Fruit fly (Drosophila melanogaster): ENCODE results near the gene Edc3.

Edc3 gene

DNA sequence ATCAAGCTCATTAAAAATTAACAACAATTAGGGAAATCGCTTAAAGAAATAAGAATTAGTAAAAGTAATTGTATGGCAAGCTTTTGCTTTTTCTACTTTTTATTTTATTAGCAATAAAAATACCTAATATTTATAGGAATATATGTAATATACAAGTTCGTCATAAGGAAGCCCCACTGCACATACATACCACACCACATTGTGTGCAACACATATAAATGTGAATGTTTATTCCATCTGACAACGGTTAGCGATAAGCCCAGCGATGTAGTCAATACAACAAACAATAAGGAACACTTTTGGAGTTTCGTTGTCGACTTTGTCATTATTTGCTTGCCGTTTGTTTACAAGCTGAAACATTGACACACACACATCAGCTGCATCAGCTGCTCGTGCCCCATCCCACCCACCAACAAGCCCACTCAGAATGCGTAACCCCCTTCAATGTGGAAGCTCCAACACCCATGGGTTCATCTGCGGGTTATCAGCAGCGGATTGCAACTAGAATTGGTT lies 44.3 kb downstream of the Edc3 start (continued):
- TF ChIP-seq PHDP (tag; optimal IDR thresholded peaks at IDR 0.05) (peak; percentile 78), tap (tag; optimal IDR thresholded peaks at IDR 0.05) (peak; percentile 75), Doc2 (GFP tag; IDR thresholded peaks at IDR 0.05) (no peak), HHEX (GFP tag; optimal IDR thresholded peaks at IDR 0.05) (peak; percentile 71), Oaz (GFP tag; IDR thresholded peaks at IDR 0.05) (0 out of 2 replicates have a peak, but pooled peaks have one; percentile 15), slbo (GFP tag; IDR thresholded peaks at IDR 0.05) (no peak), CG2889 (GFP tag; IDR thresholded peaks at IDR 0.05) (no peak), CG7928 (GFP tag; optimal IDR thresholded peaks at IDR 0.05) (no peak), pho (GFP tag; optimal IDR thresholded peaks at IDR 0.05) (no peak), CG12769 (tag; optimal IDR thresholded peaks at IDR 0.05) (peak; percentile 45), zen2 (GFP tag; IDR thresholded peaks at IDR 0.05; ENCODE audit: partially characterized antibody) (no peak), vnd (GFP tag; IDR thresholded peaks at IDR 0.05; ENCODE audit: partially characterized antibody) (no peak), lmd (GFP tag; IDR thresholded peaks at IDR 0.05) (no peak), Meics (GFP tag; optimal IDR thresholded peaks at IDR 0.05) (peak; percentile 2), CG8359 (GFP tag; optimal IDR thresholded peaks at IDR 0.05; ENCODE audit: borderline replicate concordance) (peak; percentile 85), CG15514 (GFP tag; optimal IDR thresholded peaks at IDR 0.05) (no peak), CG5245 (GFP tag; optimal IDR thresholded peaks at IDR 0.05) (peak; percentile 62), Taf1 (GFP tag; IDR thresholded peaks at IDR 0.05) (no peak), NK7.1 (GFP tag; optimal IDR thresholded peaks at IDR 0.05) (no peak), dmrt11E (tag; optimal IDR thresholded peaks at IDR 0.05) (peak; percentile 86), br (optimal IDR thresholded peaks at IDR 0.05) (no peak), seq (GFP tag; IDR thresholded peaks at IDR 0.05) (no peak), CrebB (tag; optimal IDR thresholded peaks at IDR 0.05) (peak; percentile 75), CG8478 (optimal IDR thresholded peaks at IDR 0.05) (no peak), CG3065 (GFP tag; optimal IDR thresholded peaks at IDR 0.05) (peak; percentile 38), MESR4 (GFP tag; optimal IDR thresholded peaks at IDR 0.05) (peak; percentile 19), slp2 (GFP tag; optimal IDR thresholded peaks at IDR 0.05) (no peak), pita (GFP tag; optimal IDR thresholded peaks at IDR 0.05) (no peak), CG12299 (tag; optimal IDR thresholded peaks at IDR 0.05) (peak; percentile 83), lbe (GFP tag; optimal IDR thresholded peaks at IDR 0.05) (peak; percentile 65), exex (tag; optimal IDR thresholded peaks at IDR 0.05) (peak; percentile 2), CG30431 (GFP tag; optimal IDR thresholded peaks at IDR 0.05) (peak; percentile 32), wor (GFP tag; IDR thresholded peaks at IDR 0.05) (no peak), ash1 (GFP tag; optimal IDR thresholded peaks at IDR 0.05) (peak; percentile 4), BtbVII (GFP tag; optimal IDR thresholded peaks at IDR 0.05) (peak; percentile 81), CG9609 (GFP tag; optimal IDR thresholded peaks at IDR 0.05) (no peak), CG8765 (GFP tag; IDR thresholded peaks at IDR 0.05) (no peak), CG14965 (GFP tag; optimal IDR thresholded peaks at IDR 0.05; ENCODE audit: borderline replicate concordance) (peak; percentile 53), Hmr (GFP tag; optimal IDR thresholded peaks at IDR 0.05) (no peak), CG1233 (GFP tag; optimal IDR thresholded peaks at IDR 0.05) (peak; percentile 86), ato (GFP tag; IDR thresholded peaks at IDR 0.05; ENCODE audit: partially characterized antibody) (no peak), CG2199 (GFP tag; IDR thresholded peaks at IDR 0.05) (peak; percentile 73; the same call in 2 of the 3 replicates), CG13775 (GFP tag; optimal IDR thresholded peaks at IDR 0.05) (peak; percentile 15), CG17802 (tag; optimal IDR thresholded peaks at IDR 0.05) (peak; percentile 59), oc (tag; optimal IDR thresholded peaks at IDR 0.05) (peak; percentile 81), Spps (tag; optimal IDR thresholded peaks at IDR 0.05) (peak; percentile 84), zfh2 (GFP tag; optimal IDR thresholded peaks at IDR 0.05) (no peak), Dref (GFP tag; IDR thresholded peaks at IDR 0.05) (no peak), CG10462 (GFP tag; optimal IDR thresholded peaks at IDR 0.05) (peak; percentile 67), gt (GFP tag; IDR thresholded peaks at IDR 0.05) (no peak), CG11695 (GFP tag; IDR thresholded peaks at IDR 0.05) (0 out of 3 replicates have a peak, but pooled peaks have one; percentile 49)
